Worm (Caenorhabditis elegans) whole organism, midembryonic: ENCODE measurements around the gene str-182.

Experiments used
- cog-1 ChIP-seq: sonication (generic microtip); optimal IDR thresholded peaks from 2 replicates; lab custom pipeline; 2016; ENCODE audit warnings: missing genetic modification characterization, missing compliant biosample characterization
- flt-1 ChIP-seq: fragments of 200-800 bp; sonication (Bioruptor generic); IDR thresholded peaks from 2 replicates; pipeline ENCODE4 v1.3.6; 2022; ENCODE audit warnings: missing genetic modification characterization, missing compliant biosample characterization
- med-1 ChIP-seq: sonication (generic microtip); optimal IDR thresholded peaks from 2 replicates; lab custom pipeline; 2017; ENCODE audit warnings: missing genetic modification characterization, mild to moderate bottlenecking, missing compliant biosample characterization, antibody characterized with exemption, missing genetic modification reagents; ENCODE audit not compliant: insufficient read depth
- ref-1 ChIP-seq: fragments of 200-800 bp; sonication (Bioruptor generic); conservative IDR thresholded peaks from 2 replicates; pipeline ENCODE4 v1.3.6; 2022; ENCODE audit warnings: missing genetic modification reagents, missing genetic modification characterization, missing compliant biosample characterization

DNA sequence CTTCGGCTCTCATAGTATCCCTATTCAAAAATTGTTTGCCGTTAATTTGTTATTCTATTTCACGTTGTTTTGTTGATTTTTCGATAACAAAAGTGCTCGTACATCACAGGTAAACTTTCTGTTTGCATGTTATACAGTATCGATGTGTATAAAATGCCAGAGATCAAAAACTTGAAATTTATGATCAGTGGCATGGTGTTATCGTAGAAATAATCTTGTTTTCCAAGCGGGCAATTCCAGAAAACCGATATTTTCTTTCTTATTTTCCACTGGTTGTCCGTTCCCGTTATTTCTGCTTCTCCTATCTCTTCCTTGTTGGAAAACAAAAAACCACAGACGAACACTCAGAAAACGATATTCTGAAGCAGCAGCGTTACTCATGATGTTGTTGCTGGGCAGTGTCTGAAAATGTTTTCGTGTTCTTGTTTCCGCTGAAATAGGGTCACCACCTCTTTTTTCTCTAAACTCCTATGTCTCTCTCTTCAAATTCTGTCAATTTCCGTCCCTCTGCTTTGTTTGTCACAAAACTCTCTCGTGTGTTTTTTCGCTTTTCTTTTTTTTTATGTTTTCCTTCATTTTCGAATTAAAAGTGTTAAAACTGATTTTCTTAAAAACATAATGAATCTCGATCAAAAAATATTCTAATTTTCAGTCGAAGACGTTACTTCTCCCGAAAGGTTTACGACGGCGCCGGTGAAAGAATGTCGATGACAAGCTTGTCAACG lies 15.2 kb upstream of the str-182 start, which contains the start of gene akt-1:
- TF ChIP-seq cog-1 (tag; lab: Kevin White, UChicago) (no peak), med-1 (GFP tag; lab: Kevin White, UChicago) (no peak), ref-1 (no peak), flt-1 (GFP tag; lab: Robert Waterston, UW) (no peak)
